Fruit fly (Drosophila melanogaster): Measurements from ENCODE around the gene sstn.

Gene sstn

DNA sequence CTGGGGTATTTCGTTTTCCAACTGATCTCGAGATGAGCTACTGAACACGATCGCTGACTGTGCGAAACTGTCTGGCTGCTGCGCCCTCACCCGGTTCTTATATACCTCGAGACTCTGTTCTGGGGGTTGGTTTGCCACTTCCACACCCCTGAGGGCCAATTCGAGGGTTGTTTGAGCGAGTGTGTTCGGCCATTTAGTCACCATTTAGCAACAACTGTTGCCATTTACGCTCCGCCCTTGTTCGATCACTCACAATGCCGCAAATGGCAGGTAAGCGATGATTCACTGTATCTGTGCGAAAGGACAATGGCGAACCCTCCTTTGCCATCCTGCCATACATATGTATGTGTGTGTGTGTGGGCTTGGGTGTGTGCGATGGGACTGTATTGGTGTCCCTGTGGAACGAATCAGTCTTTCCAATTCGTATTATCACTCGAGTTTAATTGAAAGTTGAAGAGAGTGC is 50.6 kb downstream of the sstn start, which contains the start of gene ind (continued):
- TF ChIP-seq CG8089 (GFP tag; optimal IDR thresholded peaks at IDR 0.05) (no peak), CG4360 (GFP tag; IDR thresholded peaks at IDR 0.05) (no peak), CG12071 (GFP tag; optimal IDR thresholded peaks at IDR 0.05) (no peak), CG2199 (GFP tag; IDR thresholded peaks at IDR 0.05) (0 out of 3 replicates have a peak, but pooled peaks have one; percentile 15), prd (optimal IDR thresholded peaks at IDR 0.05) (no peak), prd (GFP tag; IDR thresholded peaks at IDR 0.05) (peak; percentile 37; the same call in 1 of the 3 replicates), Nf-YB (GFP tag; optimal IDR thresholded peaks at IDR 0.05) (peak; percentile 92), gcm (GFP tag; optimal IDR thresholded peaks at IDR 0.05) (peak; percentile 25), gsb-n (tag; optimal IDR thresholded peaks at IDR 0.05) (peak; percentile 76), CG15479 (GFP tag; optimal IDR thresholded peaks at IDR 0.05) (peak; percentile 82), toy (GFP tag; IDR thresholded peaks at IDR 0.05) (no peak), CG11723 (GFP tag; optimal IDR thresholded peaks at IDR 0.05) (no peak), pros (GFP tag; optimal IDR thresholded peaks at IDR 0.05) (peak; percentile 57), CG6272 (GFP tag; IDR thresholded peaks at IDR 0.05) (no peak), CTCF (GFP tag; optimal IDR thresholded peaks at IDR 0.05) (no peak), cg (GFP tag; optimal IDR thresholded peaks at IDR 0.05) (peak; percentile 75), Sox102F (GFP tag; optimal IDR thresholded peaks at IDR 0.05) (no peak), phol (tag; optimal IDR thresholded peaks at IDR 0.05) (peak; percentile 50), zen (tag; optimal IDR thresholded peaks at IDR 0.05) (peak; percentile 10), sima (GFP tag; optimal IDR thresholded peaks at IDR 0.05) (no peak), CG13775 (GFP tag; optimal IDR thresholded peaks at IDR 0.05) (no peak), Nf-YC (tag; optimal IDR thresholded peaks at IDR 0.05) (peak; percentile 90), amos (GFP tag; IDR thresholded peaks at IDR 0.05; ENCODE audit: partially characterized antibody) (no peak)

DNA sequence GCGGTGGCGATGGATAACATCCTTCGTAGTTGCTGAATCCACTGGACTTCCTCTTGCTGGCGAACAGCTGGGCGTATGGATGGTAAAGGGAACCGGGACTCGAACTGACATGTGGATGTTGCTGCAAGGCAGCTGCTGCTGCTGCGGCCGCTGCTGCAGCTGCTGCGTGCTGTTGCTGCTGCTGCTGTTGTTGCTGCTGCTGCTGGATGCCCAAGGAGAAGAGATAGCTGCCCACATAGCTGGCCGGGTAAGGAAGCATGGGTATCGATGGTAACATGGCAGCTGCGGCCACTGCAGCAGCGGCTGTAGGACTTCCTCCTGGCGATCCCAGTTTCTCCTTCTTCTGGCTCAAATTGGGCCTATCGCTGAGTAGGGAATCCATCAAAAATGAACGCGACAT is 51.1 kb downstream of the sstn start:
- peak in 1 of 2 experiments; percentile 69 for TF ChIP-seq Dfd (GFP tag; optimal IDR thresholded peaks at IDR 0.05)
- TF ChIP-seq CG7372 (GFP tag; IDR thresholded peaks at IDR 0.05), result no peak

DNA sequence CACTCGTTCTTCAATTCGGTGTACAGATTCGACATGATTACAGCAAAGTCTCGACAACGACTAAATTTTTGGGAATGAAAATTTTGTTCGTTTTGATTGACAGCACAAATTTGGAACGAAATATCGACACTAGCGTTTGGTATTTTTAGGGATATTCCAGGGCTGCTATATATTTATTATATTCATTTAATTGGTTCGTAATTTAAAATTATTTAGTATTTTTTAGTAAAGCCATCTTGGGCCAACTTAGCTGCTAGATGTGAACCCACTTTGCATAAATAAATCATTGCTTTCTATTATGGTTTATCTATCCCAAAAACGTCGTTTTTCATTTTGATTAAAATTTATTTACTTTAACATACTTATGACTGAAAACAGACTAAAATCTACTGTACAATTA is 52.0 kb downstream of the sstn start, which contains the start of gene Rpn12R:
TSS of gene Rpn12R (minus strand) at position 101 of the 400 bp plus-strand sequence.
- no peak for TF ChIP-seq CG7963 (GFP tag; IDR thresholded peaks at IDR 0.05; ENCODE audit: partially characterized antibody)
